Fruit fly (Drosophila melanogaster): Measurements from ENCODE around the gene CG8281.

- TF ChIP-seq CG11294 (GFP tag; IDR thresholded peaks at IDR 0.05) (no peak), CG6163 (GFP tag; IDR thresholded peaks at IDR 0.05) (no peak), Hr38 (GFP tag; optimal IDR thresholded peaks at IDR 0.05) (no peak), Hr4 (GFP tag; optimal IDR thresholded peaks at IDR 0.05) (no peak), CG6808 (GFP tag; optimal IDR thresholded peaks at IDR 0.05) (no peak), svp (GFP tag) (no peak), Lpt (GFP tag; optimal IDR thresholded peaks at IDR 0.05) (no peak), CG8319 (GFP tag; optimal IDR thresholded peaks at IDR 0.05) (no peak), Blimp-1 (GFP tag; optimal IDR thresholded peaks at IDR 0.05) (no peak), eg (GFP tag; IDR thresholded peaks at IDR 0.05) (no peak)
These were observed 18.4 kb upstream of the CG8281 start for dm6 chr3L:7893840-7894239.

All from whole organism, prepupa.